Fruit fly (Drosophila melanogaster) whole organism, embryonic: ENCODE measurements around the gene AANATL3.

Source experiments
- Aef1 ChIP-seq: fragments of 200-800 bp; sonication (Bioruptor generic); IDR thresholded peaks from 3 replicates; pipeline ENCODE4 v1.3.6; 2022; ENCODE audit warnings: missing biosample characterization, missing genetic modification characterization
- Antp ChIP-seq: fragments of 200-800 bp; sonication (Bioruptor generic); optimal IDR thresholded peaks from 3 replicates; lab custom pipeline; 2016; ENCODE audit warnings: missing biosample characterization, missing genetic modification characterization
- B-H2 ChIP-seq: fragments of 200-800 bp; sonication (Bioruptor generic); optimal IDR thresholded peaks from 2 replicates; lab custom pipeline; 2018; ENCODE audit warnings: missing biosample characterization, mild to moderate bottlenecking, missing genetic modification characterization
- BtbVII ChIP-seq: fragments of 200-800 bp; sonication (Bioruptor generic); optimal IDR thresholded peaks from 3 replicates; lab custom pipeline; 2017; ENCODE audit warnings: missing biosample characterization, mild to moderate bottlenecking, missing genetic modification characterization
- CG11398 ChIP-seq: fragments of 200-800 bp; sonication (Bioruptor generic); optimal IDR thresholded peaks from 2 replicates; lab custom pipeline; 2016; ENCODE audit warnings: missing biosample characterization, missing genetic modification characterization
- CG1233 ChIP-seq: fragments of 200-800 bp; sonication (Bioruptor generic); optimal IDR thresholded peaks from 4 replicates; lab custom pipeline; 2018; ENCODE audit warnings: missing biosample characterization, mild to moderate bottlenecking, missing genetic modification characterization
- CG15601 ChIP-seq: fragments of 200-800 bp; sonication (Bioruptor generic); optimal IDR thresholded peaks from 3 replicates; lab custom pipeline; 2019; ENCODE audit warnings: missing biosample characterization, mild to moderate bottlenecking, missing genetic modification characterization, moderate library complexity
- CG18619 ChIP-seq: fragments of 200-800 bp; sonication (Bioruptor generic); optimal IDR thresholded peaks from 3 replicates; lab custom pipeline; 2017; ENCODE audit warnings: missing biosample characterization, mild to moderate bottlenecking, missing genetic modification characterization
- CG2889 ChIP-seq: fragments of 200-800 bp; sonication (Bioruptor generic); IDR thresholded peaks from 3 replicates; pipeline ENCODE4 v1.3.6; 2022; ENCODE audit warnings: missing biosample characterization, missing genetic modification characterization
- CG30403 ChIP-seq: fragments of 200-800 bp; sonication (Bioruptor generic); optimal IDR thresholded peaks from 3 replicates; lab custom pipeline; 2016; ENCODE audit warnings: missing biosample characterization, missing genetic modification characterization
- CG43689 ChIP-seq: fragments of 200-800 bp; sonication (Bioruptor generic); IDR thresholded peaks from 2 replicates; pipeline ENCODE4 v1.3.6; 2022; ENCODE audit warnings: missing biosample characterization, missing genetic modification characterization
- CG6272 ChIP-seq: fragments of 200-800 bp; sonication (Bioruptor generic); IDR thresholded peaks from 2 replicates; pipeline ENCODE4 v1.3.6; 2022; ENCODE audit warnings: missing biosample characterization, missing genetic modification characterization
- CG6854 ChIP-seq: fragments of 200-800 bp; sonication (Bioruptor generic); optimal IDR thresholded peaks from 3 replicates; lab custom pipeline; 2017; ENCODE audit warnings: missing biosample characterization, mild to moderate bottlenecking, missing genetic modification characterization
- CG7786 ChIP-seq: fragments of 200-800 bp; sonication (Bioruptor generic); optimal IDR thresholded peaks from 2 replicates; lab custom pipeline; 2016; ENCODE audit warnings: missing biosample characterization, missing genetic modification characterization
- CG8290 ChIP-seq, 3 experiments: fragments of 200-800 bp; sonication (Bioruptor generic); optimal IDR thresholded peaks; 2 replicates each; lab custom pipeline; 2016 to 2019; ENCODE audit warnings: missing biosample characterization in 3 of 3, missing genetic modification characterization in 3 of 3, mild to moderate bottlenecking in 2 of 3, moderate library complexity in 1 of 3
- CG9215 ChIP-seq: fragments of 200-800 bp; sonication (Bioruptor generic); IDR thresholded peaks from 2 replicates; pipeline ENCODE4 v1.3.6; 2022; ENCODE audit warnings: missing biosample characterization, missing genetic modification characterization
- CG9817 ChIP-seq: fragments of 200-800 bp; sonication (Bioruptor generic); optimal IDR thresholded peaks from 2 replicates; lab custom pipeline; 2018; ENCODE audit warnings: missing biosample characterization, mild to moderate bottlenecking, missing genetic modification characterization, moderate library complexity
- CG9932 ChIP-seq: fragments of 200-800 bp; sonication (Bioruptor generic); IDR thresholded peaks from 2 replicates; pipeline ENCODE4 v1.3.6; 2022; ENCODE audit warnings: missing biosample characterization, missing genetic modification characterization
- Camta ChIP-seq: fragments of 200-800 bp; sonication (Bioruptor generic); optimal IDR thresholded peaks from 2 replicates; lab custom pipeline; 2016; ENCODE audit warnings: missing biosample characterization, missing genetic modification characterization
- Chrac-16 ChIP-seq: fragments of 200-800 bp; sonication (Bioruptor generic); optimal IDR thresholded peaks from 3 replicates; lab custom pipeline; 2016; ENCODE audit warnings: missing biosample characterization, missing genetic modification characterization
- D19B ChIP-seq: fragments of 200-800 bp; sonication (Bioruptor generic); optimal IDR thresholded peaks from 2 replicates; lab custom pipeline; 2017; ENCODE audit warnings: missing biosample characterization, mild to moderate bottlenecking, missing genetic modification characterization
- Eip74EF ChIP-seq, 2 experiments: fragments of 200-800 bp in 1 of 2; fragments of >200 bp in 1 of 2; sonication (Bioruptor generic) in 1 of 2; optimal IDR thresholded peaks; 2 replicates each; lab custom pipeline; 2017 to 2019; ENCODE audit warnings: missing biosample characterization in 2 of 2, missing genetic modification characterization in 2 of 2, mild to moderate bottlenecking in 1 of 2, moderate library complexity in 1 of 2
- Ets65A ChIP-seq: fragments of 200-800 bp; sonication (Bioruptor generic); peaks from one replicate; lab custom pipeline; 2016; ENCODE audit warnings: missing biosample characterization, missing genetic modification characterization
- Ets97D ChIP-seq: fragments of 200-800 bp; sonication (Bioruptor generic); optimal IDR thresholded peaks from 3 replicates; lab custom pipeline; 2016; ENCODE audit warnings: missing biosample characterization, missing genetic modification characterization
- Gug ChIP-seq: fragments of 200-800 bp; sonication (Bioruptor generic); IDR thresholded peaks from 4 replicates; pipeline ENCODE4 v1.3.6; 2022; ENCODE audit warnings: missing biosample characterization, missing genetic modification characterization
- Hand ChIP-seq: fragments of 200-800 bp; sonication (Bioruptor generic); optimal IDR thresholded peaks from 2 replicates; lab custom pipeline; 2017; ENCODE audit warnings: mild to moderate bottlenecking, missing biosample characterization, missing genetic modification reagents, missing genetic modification characterization
- Neu2 ChIP-seq: fragments of 200-800 bp; sonication (Bioruptor generic); optimal IDR thresholded peaks from 3 replicates; lab custom pipeline; 2016; ENCODE audit warnings: missing biosample characterization, missing genetic modification characterization, borderline replicate concordance
- Xrp1 ChIP-seq: fragments of 200-800 bp; sonication (Bioruptor generic); IDR thresholded peaks from 2 replicates; pipeline ENCODE4 v1.3.6; 2022; ENCODE audit warnings: missing biosample characterization, missing genetic modification characterization
- chif ChIP-seq, 2 experiments: fragments of 200-800 bp; sonication (Bioruptor generic); optimal IDR thresholded peaks; 3 replicates each; lab custom pipeline; 2016; ENCODE audit warnings: missing biosample characterization in 2 of 2, missing genetic modification characterization in 2 of 2
- corto ChIP-seq: fragments of 200-800 bp; sonication (Bioruptor generic); optimal IDR thresholded peaks from 2 replicates; lab custom pipeline; 2016; ENCODE audit warnings: missing biosample characterization, mild to moderate bottlenecking, missing genetic modification characterization, moderate library complexity
- crc ChIP-seq: fragments of 200-800 bp; sonication (Bioruptor generic); optimal IDR thresholded peaks from 2 replicates; lab custom pipeline; 2016; ENCODE audit warnings: missing biosample characterization, missing genetic modification characterization
- da ChIP-seq: fragments of 200-800 bp; sonication (Bioruptor generic); optimal IDR thresholded peaks from 2 replicates; lab custom pipeline; 2016; ENCODE audit warnings: missing biosample characterization, missing genetic modification characterization
- exex ChIP-seq: fragments of 200-800 bp; sonication (Bioruptor generic); optimal IDR thresholded peaks from 4 replicates; lab custom pipeline; 2018; ENCODE audit warnings: missing biosample characterization, mild to moderate bottlenecking, missing genetic modification characterization, moderate library complexity
- eyg ChIP-seq: fragments of 200-800 bp; sonication (Bioruptor generic); optimal IDR thresholded peaks from 3 replicates; lab custom pipeline; 2016; ENCODE audit warnings: missing biosample characterization, missing genetic modification characterization
- fd3F ChIP-seq: fragments of 200-800 bp; sonication (Bioruptor generic); optimal IDR thresholded peaks from 2 replicates; lab custom pipeline; 2018; ENCODE audit warnings: missing biosample characterization, mild to moderate bottlenecking, missing genetic modification characterization, moderate library complexity
- grn ChIP-seq: fragments of 200-800 bp; sonication (Bioruptor generic); optimal IDR thresholded peaks from 3 replicates; lab custom pipeline; 2017; ENCODE audit warnings: missing biosample characterization, missing genetic modification characterization
- lab ChIP-seq: fragments of 200-800 bp; sonication (Bioruptor generic); optimal IDR thresholded peaks from 3 replicates; lab custom pipeline; 2017; ENCODE audit warnings: missing biosample characterization, missing genetic modification characterization, mild to moderate bottlenecking, moderate library complexity, missing genetic modification reagents
- mam ChIP-seq: fragments of 200-800 bp; sonication (Bioruptor generic); optimal IDR thresholded peaks from 3 replicates; lab custom pipeline; 2016; ENCODE audit warnings: missing biosample characterization, missing genetic modification characterization
- pho ChIP-seq: fragments of 200-800 bp; sonication (Bioruptor generic); optimal IDR thresholded peaks from 2 replicates; lab custom pipeline; 2016; ENCODE audit warnings: missing biosample characterization, missing genetic modification characterization
- pzg ChIP-seq: fragments of 200-800 bp; sonication (Bioruptor generic); optimal IDR thresholded peaks from 3 replicates; lab custom pipeline; 2018; ENCODE audit warnings: missing biosample characterization, mild to moderate bottlenecking, missing genetic modification characterization, moderate library complexity
- repo ChIP-seq: fragments of 200-800 bp; sonication (Bioruptor generic); optimal IDR thresholded peaks from 2 replicates; lab custom pipeline; 2016; ENCODE audit warnings: missing biosample characterization, missing genetic modification characterization
- row ChIP-seq: fragments of 200-800 bp; sonication (Bioruptor generic); IDR thresholded peaks from 3 replicates; pipeline ENCODE4 v1.3.6; 2022; ENCODE audit warnings: missing biosample characterization, missing genetic modification characterization
- sens ChIP-seq: fragments of 200-800 bp; sonication (Bioruptor generic); peaks from one replicate; lab custom pipeline; 2016; ENCODE audit warnings: missing biosample characterization, missing genetic modification characterization

AANATL3 gene

dm6 chr2L:20027382-20027919 is 1.8 kb upstream of the AANATL3 start, which contains the start of gene sNPF (continued):
- peak; percentile 35 for TF ChIP-seq CG1233
- TF ChIP-seq CG11398 = peak; percentile 8
- no peak for TF ChIP-seq CG2889 (GFP tag; lab: Robert Waterston, UW)
- no peak for TF ChIP-seq BtbVII (GFP tag; lab: Kevin White, UChicago)
- TF ChIP-seq pho (GFP tag; lab: Kevin White, UChicago) = peak; percentile 68
- TF ChIP-seq CG8290 (GFP tag; optimal IDR thresholded peaks at IDR 0.05; lab: Kevin White, UChicago) = no peak
- peak in 1 of 2 experiments; percentile 5 for TF ChIP-seq CG8290 (tag; optimal IDR thresholded peaks at IDR 0.05; lab: Kevin White, UChicago)
- TF ChIP-seq lab (GFP tag; lab: Kevin White, UChicago) = peak; percentile 56
- peak; percentile 54 for TF ChIP-seq CG9932 (GFP tag; lab: Robert Waterston, UW)
- TF ChIP-seq Antp (GFP tag; lab: Kevin White, UChicago) = no peak
- TF ChIP-seq repo (GFP tag; lab: Kevin White, UChicago) = peak; percentile 22
- no peak for TF ChIP-seq pzg
- no peak for TF ChIP-seq Aef1 (GFP tag; lab: Robert Waterston, UW)
- peak; percentile 24 for TF ChIP-seq Camta (GFP tag; lab: Kevin White, UChicago)
- peak; percentile 36 for TF ChIP-seq CG9817 (tag; lab: Kevin White, UChicago)
- peak; percentile 42; the same call in 1 of the 2 replicates for TF ChIP-seq CG9215 (GFP tag; lab: Robert Waterston, UW)
- TF ChIP-seq eyg = peak; percentile 41
- TF ChIP-seq CG15601 (tag; lab: Kevin White, UChicago) = peak; percentile 100
- peak; percentile 69 for TF ChIP-seq CG30403 (GFP tag; lab: Kevin White, UChicago)
- TF ChIP-seq B-H2 (GFP tag; lab: Kevin White, UChicago) = peak; percentile 8
- peak; percentile 65 for TF ChIP-seq mam
- TF ChIP-seq Gug (GFP tag; lab: Robert Waterston, UW) = no peak
- TF ChIP-seq Chrac-16 (GFP tag; lab: Kevin White, UChicago) = peak; percentile 29
- peak; percentile 80 for TF ChIP-seq CG7786 (GFP tag; lab: Kevin White, UChicago)
- TF ChIP-seq chif (GFP tag; optimal IDR thresholded peaks at IDR 0.05; lab: Kevin White, UChicago) = peak; percentile 27 to 38
- no peak for TF ChIP-seq CG6272
- peak; percentile 56 for TF ChIP-seq CG6854 (GFP tag; lab: Kevin White, UChicago)
- peak; percentile 66 for TF ChIP-seq CG18619 (GFP tag; lab: Kevin White, UChicago)
- peak; percentile 86 for TF ChIP-seq sens (GFP tag; lab: Kevin White, UChicago)
- peak; percentile 16 for TF ChIP-seq fd3F (GFP tag; lab: Kevin White, UChicago)

dm6 chr2L:20026351-20026849 is 789 bp upstream of the AANATL3 start:
- TF ChIP-seq Eip74EF (GFP tag; optimal IDR thresholded peaks at IDR 0.05; lab: Kevin White, UChicago) (no peak), CG43689 (GFP tag; lab: Robert Waterston, UW) (no peak), D19B (GFP tag; lab: Kevin White, UChicago) (peak; percentile 86), Xrp1 (GFP tag; lab: Robert Waterston, UW) (no peak), corto (GFP tag; lab: Kevin White, UChicago) (no peak), da (GFP tag; lab: Kevin White, UChicago) (no peak), Ets97D (GFP tag; lab: Kevin White, UChicago) (no peak), crc (GFP tag; lab: Kevin White, UChicago) (no peak), Neu2 (GFP tag; lab: Kevin White, UChicago) (no peak), grn (GFP tag; lab: Kevin White, UChicago) (no peak), sens (GFP tag; lab: Kevin White, UChicago) (peak; percentile 44), Hand (GFP tag; lab: Kevin White, UChicago) (no peak), Ets65A (GFP tag; lab: Kevin White, UChicago) (peak; percentile 67), row (peak; percentile 72), exex (tag; lab: Kevin White, UChicago) (peak; percentile 51)
